Fruit fly (Drosophila melanogaster) whole organism, embryonic: Measurements from ENCODE around the gene SPoCk.

Experiments
- Adf1 ChIP-seq: fragments of 200-800 bp; sonication (Bioruptor generic); IDR thresholded peaks from 2 replicates; pipeline ENCODE4 v1.3.6; 2022; ENCODE audit warnings: missing biosample characterization, missing genetic modification characterization
- Blimp-1 ChIP-seq: fragments of 200-800 bp; sonication (Bioruptor generic); optimal IDR thresholded peaks from 3 replicates; lab custom pipeline; 2018; ENCODE audit warnings: missing biosample characterization, missing genetic modification characterization, mild to moderate bottlenecking, moderate library complexity, missing genetic modification reagents
- CG10366 ChIP-seq: fragments of 200-800 bp; sonication (Bioruptor generic); IDR thresholded peaks from 2 replicates; pipeline ENCODE4 v1.3.6; 2022; ENCODE audit warnings: missing biosample characterization, missing genetic modification characterization
- CG10654 ChIP-seq: fragments of 200-800 bp; sonication (Bioruptor generic); optimal IDR thresholded peaks from 2 replicates; lab custom pipeline; 2016; ENCODE audit warnings: missing biosample characterization, missing genetic modification characterization
- CG10979 ChIP-seq: fragments of 200-800 bp; sonication (Bioruptor generic); optimal IDR thresholded peaks from 2 replicates; lab custom pipeline; 2018; ENCODE audit warnings: missing biosample characterization, mild to moderate bottlenecking, missing genetic modification characterization, moderate library complexity
- CG11093 ChIP-seq: fragments of 200-800 bp; sonication (Bioruptor generic); IDR thresholded peaks from 3 replicates; pipeline ENCODE4 v1.3.6; 2022; ENCODE audit warnings: missing biosample characterization, missing genetic modification characterization
- CG11696 ChIP-seq: fragments of 200-800 bp; sonication (Bioruptor generic); IDR thresholded peaks from 2 replicates; pipeline ENCODE4 v1.3.6; 2022; ENCODE audit warnings: missing biosample characterization, missing genetic modification characterization
- CG12942 ChIP-seq: fragments of 200-800 bp; sonication (Bioruptor generic); optimal IDR thresholded peaks from 3 replicates; lab custom pipeline; 2016; ENCODE audit warnings: missing biosample characterization, missing genetic modification characterization
- CG13624 ChIP-seq: fragments of 200-800 bp; sonication (Bioruptor generic); optimal IDR thresholded peaks from 2 replicates; lab custom pipeline; 2016; ENCODE audit warnings: missing biosample characterization, missing genetic modification characterization
- CG14710 ChIP-seq: fragments of 200-800 bp; sonication (Bioruptor generic); optimal IDR thresholded peaks from 3 replicates; lab custom pipeline; 2019; ENCODE audit warnings: missing biosample characterization, mild to moderate bottlenecking, missing genetic modification characterization, moderate library complexity
- CG15073 ChIP-seq: fragments of 200-800 bp; sonication (Bioruptor generic); optimal IDR thresholded peaks from 2 replicates; lab custom pipeline; 2016; ENCODE audit warnings: missing biosample characterization, missing genetic modification characterization
- CG15269 ChIP-seq: fragments of 200-800 bp; sonication (Bioruptor generic); optimal IDR thresholded peaks from 2 replicates; lab custom pipeline; 2018; ENCODE audit warnings: missing biosample characterization, mild to moderate bottlenecking, missing genetic modification characterization, moderate library complexity
- CG1603 ChIP-seq: fragments of 200-800 bp; sonication (Bioruptor generic); optimal IDR thresholded peaks from 2 replicates; lab custom pipeline; 2019; ENCODE audit warnings: missing biosample characterization, mild to moderate bottlenecking, missing genetic modification characterization, moderate library complexity
- CG17361 ChIP-seq: fragments of 200-800 bp; sonication (Bioruptor generic); IDR thresholded peaks from 3 replicates; pipeline ENCODE4 v1.3.6; 2022; ENCODE audit warnings: missing biosample characterization, missing genetic modification characterization
- CG18262 ChIP-seq: fragments of 200-800 bp; optimal IDR thresholded peaks from 3 replicates; lab custom pipeline; 2019; ENCODE audit warnings: missing biosample characterization, mild to moderate bottlenecking, missing genetic modification characterization, moderate library complexity
- CG32532 ChIP-seq: fragments of 200-800 bp; sonication (Bioruptor generic); IDR thresholded peaks from 2 replicates; pipeline ENCODE4 v1.3.6; 2022; ENCODE audit warnings: missing biosample characterization, missing genetic modification characterization
- CG3407 ChIP-seq: fragments of 200-800 bp; sonication (Bioruptor generic); optimal IDR thresholded peaks from 2 replicates; lab custom pipeline; 2018; ENCODE audit warnings: missing biosample characterization, mild to moderate bottlenecking, missing genetic modification characterization
- CG34376 ChIP-seq: fragments of 200-800 bp; sonication (Bioruptor generic); optimal IDR thresholded peaks from 2 replicates; lab custom pipeline; 2018; ENCODE audit warnings: missing biosample characterization, mild to moderate bottlenecking, missing genetic modification characterization
- CG3847 ChIP-seq: fragments of 200-800 bp; sonication (Bioruptor generic); IDR thresholded peaks from 2 replicates; pipeline ENCODE4 v1.3.6; 2022; ENCODE audit warnings: missing biosample characterization, missing genetic modification characterization
- CG3995 ChIP-seq: fragments of 200-800 bp; sonication (Bioruptor generic); optimal IDR thresholded peaks from 3 replicates; lab custom pipeline; 2016; ENCODE audit warnings: missing biosample characterization, missing genetic modification characterization
- CG4282 ChIP-seq: fragments of 200-800 bp; sonication (Bioruptor generic); optimal IDR thresholded peaks from 2 replicates; lab custom pipeline; 2016; ENCODE audit warnings: missing biosample characterization, missing genetic modification characterization
- CG4707 ChIP-seq: fragments of 200-800 bp; sonication (Bioruptor generic); optimal IDR thresholded peaks from 2 replicates; lab custom pipeline; 2018; ENCODE audit warnings: missing biosample characterization, mild to moderate bottlenecking, missing genetic modification characterization, moderate library complexity
- CG4820 ChIP-seq: fragments of 200-800 bp; sonication (Bioruptor generic); optimal IDR thresholded peaks from 3 replicates; lab custom pipeline; 2016; ENCODE audit warnings: missing biosample characterization, missing genetic modification characterization
- CG6854 ChIP-seq: fragments of 200-800 bp; sonication (Bioruptor generic); optimal IDR thresholded peaks from 3 replicates; lab custom pipeline; 2017; ENCODE audit warnings: missing biosample characterization, mild to moderate bottlenecking, missing genetic modification characterization
- CG8281 ChIP-seq: fragments of 200-800 bp; sonication (Bioruptor generic); optimal IDR thresholded peaks from 2 replicates; lab custom pipeline; 2018; ENCODE audit warnings: missing biosample characterization, mild to moderate bottlenecking, missing genetic modification characterization, moderate library complexity
- CoRest ChIP-seq: fragments of 200-800 bp; sonication (Bioruptor generic); optimal IDR thresholded peaks from 3 replicates; lab custom pipeline; 2018; ENCODE audit warnings: missing biosample characterization, mild to moderate bottlenecking, missing genetic modification characterization, moderate library complexity
- Dip3 ChIP-seq: fragments of 200-800 bp; sonication (Bioruptor generic); optimal IDR thresholded peaks from 3 replicates; lab custom pipeline; 2016; ENCODE audit warnings: missing biosample characterization, missing genetic modification characterization
- Ets65A ChIP-seq: fragments of 200-800 bp; sonication (Bioruptor generic); peaks from one replicate; lab custom pipeline; 2016; ENCODE audit warnings: missing biosample characterization, missing genetic modification characterization
- H15 ChIP-seq: fragments of 200-800 bp; sonication (Bioruptor generic); IDR thresholded peaks from 3 replicates; pipeline ENCODE4 v1.3.6; 2022; ENCODE audit warnings: missing biosample characterization, missing genetic modification characterization
- HLH54F ChIP-seq: fragments of 200-800 bp; sonication (Bioruptor generic); optimal IDR thresholded peaks from 3 replicates; lab custom pipeline; 2016; ENCODE audit warnings: missing biosample characterization, missing genetic modification characterization
- HmgZ ChIP-seq: fragments of 200-800 bp; sonication (Bioruptor generic); optimal IDR thresholded peaks from 2 replicates; lab custom pipeline; 2018; ENCODE audit warnings: missing biosample characterization, mild to moderate bottlenecking, missing genetic modification characterization
- MBD-R2 ChIP-seq: fragments of 200-800 bp; sonication (Bioruptor generic); IDR thresholded peaks from 2 replicates; pipeline ENCODE4 v1.3.6; 2022; ENCODE audit warnings: missing biosample characterization, missing genetic modification characterization
- Meics ChIP-seq: fragments of 200-800 bp; sonication (Bioruptor generic); optimal IDR thresholded peaks from 2 replicates; lab custom pipeline; 2017; ENCODE audit warnings: missing biosample characterization, mild to moderate bottlenecking, missing genetic modification characterization
- Oaz ChIP-seq: fragments of 200-800 bp; sonication (Bioruptor generic); IDR thresholded peaks from 2 replicates; pipeline ENCODE4 v1.3.6; 2022; ENCODE audit warnings: missing biosample characterization, missing genetic modification characterization
- dmrt99B ChIP-seq: fragments of 200-800 bp; sonication (Bioruptor generic); optimal IDR thresholded peaks from 2 replicates; lab custom pipeline; 2018; ENCODE audit warnings: missing biosample characterization, mild to moderate bottlenecking, missing genetic modification characterization, moderate library complexity
- eyg ChIP-seq: fragments of 200-800 bp; sonication (Bioruptor generic); optimal IDR thresholded peaks from 3 replicates; lab custom pipeline; 2016; ENCODE audit warnings: missing biosample characterization, missing genetic modification characterization
- gem ChIP-seq: fragments of 200-800 bp; sonication (Bioruptor generic); optimal IDR thresholded peaks from 2 replicates; lab custom pipeline; 2019; ENCODE audit warnings: missing biosample characterization, mild to moderate bottlenecking, missing genetic modification characterization, moderate library complexity
- hkb ChIP-seq, 2 experiments: fragments of 200-800 bp in 1 of 2; fragments of >200 bp in 1 of 2; sonication (Bioruptor generic) in 1 of 2; IDR thresholded peaks in 1 of 2; optimal IDR thresholded peaks in 1 of 2; 2 replicates each; pipeline versions ENCODE4 v1.3.6 to Lab custom; 2017 to 2022; ENCODE audit warnings: missing biosample characterization in 1 of 2, missing genetic modification characterization in 1 of 2
- inv ChIP-seq: fragments of 200-800 bp; sonication (Bioruptor generic); IDR thresholded peaks from 2 replicates; pipeline ENCODE4 v1.3.6; 2022; ENCODE audit warnings: missing biosample characterization, missing genetic modification characterization; ENCODE audit not compliant: partially characterized antibody
- mam ChIP-seq: fragments of 200-800 bp; sonication (Bioruptor generic); optimal IDR thresholded peaks from 3 replicates; lab custom pipeline; 2016; ENCODE audit warnings: missing biosample characterization, missing genetic modification characterization
- pho ChIP-seq: fragments of 200-800 bp; sonication (Bioruptor generic); optimal IDR thresholded peaks from 2 replicates; lab custom pipeline; 2016; ENCODE audit warnings: missing biosample characterization, missing genetic modification characterization
- prd ChIP-seq, 3 experiments: fragments of >200 bp in 2 of 3; fragments of 200-800 bp in 1 of 3; sonication (Bioruptor generic) in 1 of 3; optimal IDR thresholded peaks in 2 of 3; IDR thresholded peaks in 1 of 3; 2 replicates in 2 of 3; 3 replicates in 1 of 3; pipeline versions ENCODE4 v1.3.6 to Lab custom; 2017 to 2022; ENCODE audit warnings: missing biosample characterization in 1 of 3, missing genetic modification characterization in 1 of 3
- rib ChIP-seq: fragments of 200-800 bp; sonication (Bioruptor generic); IDR thresholded peaks from 2 replicates; pipeline ENCODE4 v1.3.6; 2022; ENCODE audit warnings: missing biosample characterization, missing genetic modification characterization
- sens ChIP-seq: fragments of 200-800 bp; sonication (Bioruptor generic); peaks from one replicate; lab custom pipeline; 2016; ENCODE audit warnings: missing biosample characterization, missing genetic modification characterization
- seq ChIP-seq: fragments of 200-800 bp; sonication (Bioruptor generic); IDR thresholded peaks from 2 replicates; pipeline ENCODE4 v1.3.6; 2022; ENCODE audit warnings: missing biosample characterization, missing genetic modification characterization
- sima ChIP-seq: fragments of 200-800 bp; sonication (Bioruptor generic); optimal IDR thresholded peaks from 2 replicates; lab custom pipeline; 2016; ENCODE audit warnings: missing biosample characterization, missing genetic modification characterization
- sob ChIP-seq: fragments of 200-800 bp; sonication (Bioruptor generic); IDR thresholded peaks from 2 replicates; pipeline ENCODE4 v1.3.6; 2022; ENCODE audit warnings: missing biosample characterization, missing genetic modification characterization
- sqz ChIP-seq: fragments of 200-800 bp; sonication (Bioruptor generic); optimal IDR thresholded peaks from 3 replicates; lab custom pipeline; 2018; ENCODE audit warnings: missing biosample characterization, mild to moderate bottlenecking, missing genetic modification characterization
- trem ChIP-seq: fragments of 200-800 bp; optimal IDR thresholded peaks from 3 replicates; lab custom pipeline; 2019; ENCODE audit warnings: missing biosample characterization, mild to moderate bottlenecking, missing genetic modification characterization, moderate library complexity
- z ChIP-seq: fragments of 200-800 bp; sonication (Bioruptor generic); IDR thresholded peaks from 3 replicates; pipeline ENCODE4 v1.3.6; 2022; ENCODE audit warnings: missing biosample characterization, missing genetic modification characterization

SPoCk gene

dm6 chr3L:22742945-22743582 lies 6.2 kb upstream of the SPoCk start (continued):
- peak; percentile 14 for TF ChIP-seq CG4820
- TF ChIP-seq CG15073: no peak
- TF ChIP-seq gem (tag; lab: Kevin White, UChicago): peak; percentile 24
- no peak for TF ChIP-seq CG6854 (GFP tag; lab: Kevin White, UChicago)
- no peak for TF ChIP-seq Adf1 (GFP tag; lab: Robert Waterston, UW)
- TF ChIP-seq CG34376: no peak
- no peak for TF ChIP-seq CG15269
- peak; percentile 84 for TF ChIP-seq sens (GFP tag; lab: Kevin White, UChicago)
- no peak for TF ChIP-seq seq (GFP tag; lab: Robert Waterston, UW)
- TF ChIP-seq H15 (GFP tag; lab: Robert Waterston, UW): 0 out of 3 replicates have a peak, but pooled peaks have one; percentile 18
- TF ChIP-seq CG32532 (GFP tag; lab: Robert Waterston, UW): no peak
- no peak for TF ChIP-seq prd (optimal IDR thresholded peaks at IDR 0.05; lab: Kevin White, UChicago)
- TF ChIP-seq prd (GFP tag; IDR thresholded peaks at IDR 0.05; lab: Robert Waterston, UW): no peak
- no peak for TF ChIP-seq CG3847
- peak; percentile 45 for TF ChIP-seq CG4707 (GFP tag; lab: Kevin White, UChicago)
- no peak for TF ChIP-seq pho (GFP tag; lab: Kevin White, UChicago)
- no peak for TF ChIP-seq Ets65A (GFP tag; lab: Kevin White, UChicago)
- TF ChIP-seq Oaz (GFP tag; lab: Robert Waterston, UW): no peak
- TF ChIP-seq Meics (GFP tag; lab: Kevin White, UChicago): peak; percentile 13
- TF ChIP-seq CG4282: no peak
- no peak for TF ChIP-seq CG3407 (GFP tag; lab: Kevin White, UChicago)
- peak; percentile 11 for TF ChIP-seq trem (tag; lab: Kevin White, UChicago)
- TF ChIP-seq CG12942 (GFP tag; lab: Kevin White, UChicago): no peak
- peak; percentile 11; the same call in 1 of the 2 replicates for TF ChIP-seq CG10366 (GFP tag; lab: Robert Waterston, UW)
- TF ChIP-seq sima: no peak
- no peak for TF ChIP-seq HLH54F (GFP tag; lab: Kevin White, UChicago)
- no peak for TF ChIP-seq CG3995 (GFP tag; lab: Kevin White, UChicago)
- TF ChIP-seq CG18262 (tag; lab: Kevin White, UChicago): peak; percentile 54
- TF ChIP-seq dmrt99B (tag; lab: Kevin White, UChicago): peak; percentile 15
- TF ChIP-seq sqz: no peak
- TF ChIP-seq sob: no peak
- no peak for TF ChIP-seq CG10654 (GFP tag; lab: Kevin White, UChicago)
- peak; percentile 18 for TF ChIP-seq CoRest
- TF ChIP-seq CG13624 (GFP tag; lab: Kevin White, UChicago): no peak
- TF ChIP-seq HmgZ (tag; lab: Kevin White, UChicago): no peak
- no peak for TF ChIP-seq eyg (GFP tag; lab: Kevin White, UChicago)
- peak; percentile 12 for TF ChIP-seq CG14710 (tag; lab: Kevin White, UChicago)
- no peak for TF ChIP-seq Blimp-1 (GFP tag; lab: Kevin White, UChicago)
- TF ChIP-seq MBD-R2: no peak
- no peak for TF ChIP-seq mam
- TF ChIP-seq rib (GFP tag; lab: Robert Waterston, UW): no peak
- peak; percentile 60; the same call in 2 of the 3 replicates for TF ChIP-seq CG17361
- TF ChIP-seq CG1603 (tag; lab: Kevin White, UChicago): peak; percentile 5
- no peak for TF ChIP-seq hkb (optimal IDR thresholded peaks at IDR 0.05; lab: Kevin White, UChicago)
- TF ChIP-seq hkb (GFP tag; IDR thresholded peaks at IDR 0.05; lab: Robert Waterston, UW): 0 out of 2 replicates have a peak, but pooled peaks have one; percentile 39
- no peak for TF ChIP-seq inv
- peak; percentile 12 for TF ChIP-seq CG10979
- TF ChIP-seq z (GFP tag; lab: Robert Waterston, UW): no peak
- TF ChIP-seq CG11696 (GFP tag; lab: Robert Waterston, UW): no peak
- TF ChIP-seq CG11093 (GFP tag; lab: Robert Waterston, UW): no peak
- TF ChIP-seq Dip3 (GFP tag; lab: Kevin White, UChicago): no peak
- TF ChIP-seq CG8281: no peak
